Fruit fly (Drosophila melanogaster) whole organism, embryonic: ENCODE results near the gene CG15023.

Experiments
- CG10366 ChIP-seq: fragments of 200-800 bp; sonication (Bioruptor generic); IDR thresholded peaks from 2 replicates; pipeline ENCODE4 v1.3.6; 2022; ENCODE audit warnings: missing biosample characterization, missing genetic modification characterization
- CG10565 ChIP-seq: fragments of 200-800 bp; sonication (Bioruptor generic); optimal IDR thresholded peaks from 3 replicates; lab custom pipeline; 2016; ENCODE audit warnings: missing biosample characterization, mild to moderate bottlenecking, missing genetic modification characterization
- CG11560 ChIP-seq: fragments of 200-800 bp; sonication (Bioruptor generic); IDR thresholded peaks from 3 replicates; pipeline ENCODE4 v1.3.6; 2022; ENCODE audit warnings: missing biosample characterization, missing genetic modification characterization
- CG13287 ChIP-seq: fragments of 200-800 bp; sonication (Bioruptor generic); IDR thresholded peaks from 2 replicates; pipeline ENCODE4 v1.3.6; 2022; ENCODE audit warnings: missing biosample characterization, missing genetic modification characterization; ENCODE audit not compliant: partially characterized antibody
- CG13894 ChIP-seq: fragments of 200-800 bp; sonication (Bioruptor generic); optimal IDR thresholded peaks from 3 replicates; lab custom pipeline; 2018; ENCODE audit warnings: missing biosample characterization, mild to moderate bottlenecking, missing genetic modification characterization, moderate library complexity
- CG15479 ChIP-seq: fragments of 200-800 bp; sonication (Bioruptor generic); optimal IDR thresholded peaks from 3 replicates; lab custom pipeline; 2019; ENCODE audit warnings: missing biosample characterization, mild to moderate bottlenecking, missing genetic modification characterization, moderate library complexity
- CG1602 ChIP-seq: fragments of 200-800 bp; sonication (Bioruptor generic); optimal IDR thresholded peaks from 3 replicates; lab custom pipeline; 2016; ENCODE audit warnings: missing biosample characterization, missing genetic modification characterization
- CG18011 ChIP-seq: fragments of 200-800 bp; sonication (Bioruptor generic); optimal IDR thresholded peaks from 2 replicates; lab custom pipeline; 2017; ENCODE audit warnings: missing biosample characterization, missing genetic modification characterization, mild to moderate bottlenecking, moderate library complexity, missing genotype
- CG2678 ChIP-seq: fragments of 200-800 bp; sonication (Bioruptor generic); optimal IDR thresholded peaks from 3 replicates; lab custom pipeline; 2019; ENCODE audit warnings: missing biosample characterization, mild to moderate bottlenecking, missing genetic modification characterization, moderate library complexity
- CG34422 ChIP-seq: fragments of 200-800 bp; sonication (Bioruptor generic); IDR thresholded peaks from 3 replicates; pipeline ENCODE4 v1.3.6; 2022; ENCODE audit warnings: missing biosample characterization, missing genetic modification characterization
- CG42726 ChIP-seq: fragments of 200-800 bp; sonication (Bioruptor generic); IDR thresholded peaks from 2 replicates; pipeline ENCODE4 v1.3.6; 2022; ENCODE audit warnings: missing biosample characterization, missing genetic modification characterization; ENCODE audit not compliant: partially characterized antibody
- CG4360 ChIP-seq: fragments of 200-800 bp; sonication (Bioruptor generic); IDR thresholded peaks from 2 replicates; pipeline ENCODE4 v1.3.6; 2022; ENCODE audit warnings: missing biosample characterization, missing genetic modification characterization
- CG4404 ChIP-seq: fragments of 200-800 bp; sonication (Bioruptor generic); IDR thresholded peaks from 2 replicates; pipeline ENCODE4 v1.3.6; 2022; ENCODE audit warnings: missing biosample characterization, missing genetic modification characterization
- CG5180 ChIP-seq: fragments of 200-800 bp; sonication (Bioruptor generic); optimal IDR thresholded peaks from 3 replicates; lab custom pipeline; 2017; ENCODE audit warnings: missing biosample characterization, missing genetic modification characterization, mild to moderate bottlenecking, moderate library complexity, missing genetic modification reagents
- CG7357 ChIP-seq: fragments of 200-800 bp; sonication (Bioruptor generic); IDR thresholded peaks from 3 replicates; pipeline ENCODE4 v1.3.6; 2022; ENCODE audit warnings: missing biosample characterization, missing genetic modification characterization
- CG7839 ChIP-seq: fragments of 200-800 bp; sonication (Bioruptor generic); optimal IDR thresholded peaks from 3 replicates; lab custom pipeline; 2018; ENCODE audit warnings: missing biosample characterization, mild to moderate bottlenecking, missing genetic modification characterization, moderate library complexity
- CG8281 ChIP-seq: fragments of 200-800 bp; sonication (Bioruptor generic); optimal IDR thresholded peaks from 2 replicates; lab custom pipeline; 2018; ENCODE audit warnings: missing biosample characterization, mild to moderate bottlenecking, missing genetic modification characterization, moderate library complexity
- CG8765 ChIP-seq: fragments of 200-800 bp; sonication (Bioruptor generic); IDR thresholded peaks from 2 replicates; pipeline ENCODE4 v1.3.6; 2022; ENCODE audit warnings: missing biosample characterization, missing genetic modification characterization
- CG9876 ChIP-seq: fragments of 200-800 bp; sonication (Bioruptor generic); optimal IDR thresholded peaks from 2 replicates; lab custom pipeline; 2016; ENCODE audit warnings: missing biosample characterization, missing genetic modification characterization
- Drgx ChIP-seq: fragments of 200-800 bp; sonication (Bioruptor generic); IDR thresholded peaks from 2 replicates; pipeline ENCODE4 v1.3.6; 2022; ENCODE audit warnings: missing biosample characterization, missing genetic modification characterization
- H2.0 ChIP-seq: fragments of 200-800 bp; sonication (Bioruptor generic); IDR thresholded peaks from 2 replicates; pipeline ENCODE4 v1.3.6; 2022; ENCODE audit warnings: missing biosample characterization, missing genetic modification characterization
- HLH54F ChIP-seq: fragments of 200-800 bp; sonication (Bioruptor generic); optimal IDR thresholded peaks from 3 replicates; lab custom pipeline; 2016; ENCODE audit warnings: missing biosample characterization, missing genetic modification characterization
- Max ChIP-seq: fragments of 200-800 bp; sonication (Bioruptor generic); optimal IDR thresholded peaks from 2 replicates; lab custom pipeline; 2016; ENCODE audit warnings: missing biosample characterization, mild to moderate bottlenecking, missing genetic modification characterization
- NK7.1 ChIP-seq: fragments of 200-800 bp; sonication (Bioruptor generic); optimal IDR thresholded peaks from 3 replicates; lab custom pipeline; 2016; ENCODE audit warnings: missing biosample characterization, missing genetic modification characterization
- Rfx ChIP-seq: fragments of 200-800 bp; sonication (Bioruptor generic); IDR thresholded peaks from 2 replicates; pipeline ENCODE4 v1.3.6; 2022; ENCODE audit warnings: missing biosample characterization, missing genetic modification characterization
- Sin3A ChIP-seq: fragments of >200 bp; optimal IDR thresholded peaks from 2 replicates; lab custom pipeline; 2018
- Sox102F ChIP-seq: fragments of 200-800 bp; sonication (Bioruptor generic); optimal IDR thresholded peaks from 2 replicates; lab custom pipeline; 2018; ENCODE audit warnings: missing biosample characterization, mild to moderate bottlenecking, missing genetic modification characterization, moderate library complexity
- ash1 ChIP-seq: fragments of 200-800 bp; sonication (Bioruptor generic); optimal IDR thresholded peaks from 2 replicates; lab custom pipeline; 2018; ENCODE audit warnings: missing biosample characterization, mild to moderate bottlenecking, missing genetic modification characterization
- bigmax ChIP-seq: fragments of 200-800 bp; sonication (Bioruptor generic); optimal IDR thresholded peaks from 2 replicates; lab custom pipeline; 2018; ENCODE audit warnings: missing biosample characterization, mild to moderate bottlenecking, missing genetic modification characterization
- ci ChIP-seq: fragments of 200-800 bp; sonication (Bioruptor generic); IDR thresholded peaks from 3 replicates; pipeline ENCODE4 v1.3.6; 2022; ENCODE audit warnings: missing biosample characterization, missing genetic modification characterization
- exex ChIP-seq: fragments of 200-800 bp; sonication (Bioruptor generic); optimal IDR thresholded peaks from 4 replicates; lab custom pipeline; 2018; ENCODE audit warnings: missing biosample characterization, mild to moderate bottlenecking, missing genetic modification characterization, moderate library complexity
- fd102C ChIP-seq: fragments of 200-800 bp; sonication (Bioruptor generic); optimal IDR thresholded peaks from 2 replicates; lab custom pipeline; 2018; ENCODE audit warnings: missing biosample characterization, mild to moderate bottlenecking, missing genetic modification characterization, moderate library complexity
- fd3F ChIP-seq: fragments of 200-800 bp; sonication (Bioruptor generic); optimal IDR thresholded peaks from 2 replicates; lab custom pipeline; 2018; ENCODE audit warnings: missing biosample characterization, mild to moderate bottlenecking, missing genetic modification characterization, moderate library complexity
- gcm ChIP-seq: fragments of 200-800 bp; sonication (Bioruptor generic); optimal IDR thresholded peaks from 2 replicates; lab custom pipeline; 2019; ENCODE audit warnings: missing biosample characterization, mild to moderate bottlenecking, missing genetic modification characterization, moderate library complexity
- gro ChIP-seq: fragments of 200-800 bp; sonication (Bioruptor generic); optimal IDR thresholded peaks from 2 replicates; lab custom pipeline; 2016; ENCODE audit warnings: missing biosample characterization, missing genetic modification characterization
- jumu ChIP-seq: fragments of 200-800 bp; sonication (Bioruptor generic); optimal IDR thresholded peaks from 3 replicates; lab custom pipeline; 2016; ENCODE audit warnings: missing biosample characterization, missing genetic modification characterization
- klu ChIP-seq: fragments of 200-800 bp; sonication (Bioruptor generic); IDR thresholded peaks from 2 replicates; pipeline ENCODE4 v1.3.6; 2022; ENCODE audit warnings: missing biosample characterization, missing genetic modification characterization
- lbe ChIP-seq: fragments of 200-800 bp; sonication (Bioruptor generic); optimal IDR thresholded peaks from 2 replicates; lab custom pipeline; 2016; ENCODE audit warnings: missing biosample characterization, mild to moderate bottlenecking, missing genetic modification characterization
- mam ChIP-seq: fragments of 200-800 bp; sonication (Bioruptor generic); optimal IDR thresholded peaks from 3 replicates; lab custom pipeline; 2016; ENCODE audit warnings: missing biosample characterization, missing genetic modification characterization
- nmo ChIP-seq: fragments of 200-800 bp; sonication (Bioruptor generic); optimal IDR thresholded peaks from 2 replicates; lab custom pipeline; 2018; ENCODE audit warnings: missing biosample characterization, mild to moderate bottlenecking, missing genetic modification characterization, moderate library complexity
- org-1 ChIP-seq: fragments of 200-800 bp; sonication (Bioruptor generic); optimal IDR thresholded peaks from 2 replicates; lab custom pipeline; 2017; ENCODE audit warnings: missing biosample characterization, missing genetic modification characterization
- ranshi ChIP-seq: fragments of 200-800 bp; sonication (Bioruptor generic); IDR thresholded peaks from 2 replicates; pipeline ENCODE4 v1.3.6; 2022; ENCODE audit warnings: missing biosample characterization, missing genetic modification characterization
- row ChIP-seq: fragments of 200-800 bp; sonication (Bioruptor generic); IDR thresholded peaks from 3 replicates; pipeline ENCODE4 v1.3.6; 2022; ENCODE audit warnings: missing biosample characterization, missing genetic modification characterization
- sisA ChIP-seq: fragments of 200-800 bp; sonication (Bioruptor generic); IDR thresholded peaks from 2 replicates; pipeline ENCODE4 v1.3.6; 2022; ENCODE audit warnings: missing biosample characterization, missing genetic modification characterization
- sna ChIP-seq: fragments of 200-800 bp; sonication (Bioruptor generic); IDR thresholded peaks from 2 replicates; pipeline ENCODE4 v1.3.6; 2022; ENCODE audit warnings: missing biosample characterization, missing genetic modification characterization; ENCODE audit not compliant: partially characterized antibody
- so ChIP-seq: fragments of 200-800 bp; sonication (Bioruptor generic); IDR thresholded peaks from 3 replicates; pipeline ENCODE4 v1.3.6; 2022; ENCODE audit warnings: missing biosample characterization, missing genetic modification characterization
- sug ChIP-seq: fragments of 200-800 bp; optimal IDR thresholded peaks from 2 replicates; lab custom pipeline; 2019; ENCODE audit warnings: missing biosample characterization, mild to moderate bottlenecking, missing genetic modification characterization, moderate library complexity
- tgo ChIP-seq: fragments of 200-800 bp; sonication (Bioruptor generic); IDR thresholded peaks from 3 replicates; pipeline ENCODE4 v1.3.6; 2022; ENCODE audit warnings: missing biosample characterization, missing genetic modification characterization
- tin ChIP-seq: fragments of 200-800 bp; sonication (Bioruptor generic); optimal IDR thresholded peaks from 3 replicates; lab custom pipeline; 2016; ENCODE audit warnings: missing biosample characterization, missing genetic modification characterization
- trem ChIP-seq: fragments of 200-800 bp; optimal IDR thresholded peaks from 3 replicates; lab custom pipeline; 2019; ENCODE audit warnings: missing biosample characterization, mild to moderate bottlenecking, missing genetic modification characterization, moderate library complexity
- yki ChIP-seq: fragments of >200 bp; optimal IDR thresholded peaks from 3 replicates; lab custom pipeline; 2018

The CG15023 gene

DNA sequence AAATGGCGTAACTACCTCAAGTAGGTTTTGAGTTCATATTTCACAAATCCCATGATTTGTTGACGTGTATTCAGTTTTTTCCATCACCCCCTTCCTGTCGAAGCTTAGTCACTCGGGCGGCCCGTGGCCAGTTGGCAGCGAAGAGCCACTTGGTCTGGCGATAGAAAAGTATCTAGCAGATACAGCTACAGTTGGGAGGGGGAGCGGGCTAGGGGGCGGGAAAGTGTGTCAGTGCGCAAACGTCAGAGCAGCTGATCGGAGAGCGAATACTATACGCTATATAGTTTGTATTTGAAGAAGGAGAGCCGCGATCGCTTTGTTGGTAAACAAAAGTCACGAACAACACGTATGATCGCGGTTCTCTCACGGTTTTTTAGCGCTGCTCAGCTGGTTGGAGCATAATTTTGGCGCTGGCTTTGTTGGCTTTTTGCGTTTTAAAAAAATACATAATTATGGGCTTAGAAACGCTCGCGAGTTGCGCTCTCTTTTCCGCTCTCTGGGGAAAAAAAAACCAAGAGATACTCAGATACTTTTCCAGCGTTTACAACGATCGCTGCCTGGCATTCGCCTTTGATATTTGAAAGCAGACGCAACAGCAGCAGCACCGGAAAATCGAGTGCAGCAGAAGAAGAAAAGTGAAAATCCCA, 47.4 kb downstream of the CG15023 start (continued):
- peak; percentile 10 for TF ChIP-seq fd3F
- TF ChIP-seq CG4404 (GFP tag; lab: Robert Waterston, UW): no peak
- TF ChIP-seq H2.0 (GFP tag; lab: Robert Waterston, UW): 0 out of 2 replicates have a peak, but pooled peaks have one; percentile 5
- no peak for TF ChIP-seq CG11560 (tag; lab: Robert Waterston, UW)
- TF ChIP-seq CG13894 (tag; lab: Kevin White, UChicago): peak; percentile 80
- no peak for TF ChIP-seq CG8765 (GFP tag; lab: Robert Waterston, UW)
- TF ChIP-seq CG4360 (GFP tag; lab: Robert Waterston, UW): no peak
- no peak for TF ChIP-seq CG7839 (tag; lab: Kevin White, UChicago)
- peak; percentile 14 for TF ChIP-seq mam (GFP tag; lab: Kevin White, UChicago)
- no peak for TF ChIP-seq tin (GFP tag; lab: Kevin White, UChicago)
- no peak for TF ChIP-seq CG8281 (tag; lab: Kevin White, UChicago)
- peak; percentile 48; the same call in 1 of the 3 replicates for TF ChIP-seq CG34422 (GFP tag; lab: Robert Waterston, UW)
- no peak for TF ChIP-seq lbe
- peak; percentile 68 for TF ChIP-seq row (GFP tag; lab: Robert Waterston, UW)
- peak; percentile 45 for TF ChIP-seq CG10366 (GFP tag; lab: Robert Waterston, UW)
- TF ChIP-seq jumu (GFP tag; lab: Kevin White, UChicago): no peak
- no peak for TF ChIP-seq nmo (GFP tag; lab: Kevin White, UChicago)
- no peak for TF ChIP-seq CG15479
- no peak for TF ChIP-seq NK7.1
- TF ChIP-seq fd102C (GFP tag; lab: Kevin White, UChicago): no peak
- TF ChIP-seq ci: peak; percentile 56; the same call in 1 of the 3 replicates
- no peak for TF ChIP-seq CG2678 (tag; lab: Kevin White, UChicago)
- no peak for TF ChIP-seq CG10565
- TF ChIP-seq CG18011 (GFP tag; lab: Kevin White, UChicago): no peak
- peak; percentile 14; the same call in 1 of the 2 replicates for TF ChIP-seq sisA (GFP tag; lab: Robert Waterston, UW)
- TF ChIP-seq Max (GFP tag; lab: Kevin White, UChicago): no peak
- TF ChIP-seq ranshi (GFP tag; lab: Robert Waterston, UW): 0 out of 2 replicates have a peak, but pooled peaks have one; percentile 28
- TF ChIP-seq HLH54F: peak; percentile 14
- TF ChIP-seq CG7357 (GFP tag; lab: Robert Waterston, UW): no peak
- TF ChIP-seq tgo (GFP tag; lab: Robert Waterston, UW): no peak
- no peak for TF ChIP-seq gcm (GFP tag; lab: Kevin White, UChicago)
- no peak for TF ChIP-seq yki
- TF ChIP-seq bigmax: no peak
- TF ChIP-seq CG13287: peak; percentile 53
- TF ChIP-seq Sin3A (lab: Kevin White, UChicago): no peak
- no peak for TF ChIP-seq org-1 (GFP tag; lab: Kevin White, UChicago)
- TF ChIP-seq sug (tag; lab: Kevin White, UChicago): peak; percentile 90
- TF ChIP-seq CG9876 (GFP tag; lab: Kevin White, UChicago): no peak
- peak; percentile 56 for TF ChIP-seq Drgx
- TF ChIP-seq Sox102F (GFP tag; lab: Kevin White, UChicago): no peak
- TF ChIP-seq exex (tag; lab: Kevin White, UChicago): peak; percentile 41
- 0 out of 2 replicates have a peak, but pooled peaks have one; percentile 7 for TF ChIP-seq klu (GFP tag; lab: Robert Waterston, UW)
- peak; percentile 14 for TF ChIP-seq ash1 (GFP tag; lab: Kevin White, UChicago)
- no peak for TF ChIP-seq CG1602 (GFP tag; lab: Kevin White, UChicago)
- no peak for TF ChIP-seq trem (tag; lab: Kevin White, UChicago)
- TF ChIP-seq sna: peak; percentile 55; the same call in 1 of the 2 replicates
- TF ChIP-seq CG5180: peak; percentile 70
- no peak for TF ChIP-seq CG42726 (GFP tag; lab: Robert Waterston, UW)
- peak; percentile 28 for TF ChIP-seq gro (GFP tag; lab: Kevin White, UChicago)
- 0 out of 3 replicates have a peak, but pooled peaks have one; percentile 26 for TF ChIP-seq so (GFP tag; lab: Robert Waterston, UW)
- TF ChIP-seq Rfx (GFP tag; lab: Robert Waterston, UW): peak; percentile 74
